Worm (Caenorhabditis elegans) whole organism, L2 larva: ENCODE measurements around the gene ham-1.

ENCODE experiments used
- alr-1 ChIP-seq: fragments of 150-350 bp; optimal IDR thresholded peaks from 2 replicates; lab custom pipeline; 2014; ENCODE audit warnings: missing biosample characterization, missing genetic modification characterization
- ama-1 ChIP-seq: fragments of 150-350 bp; optimal IDR thresholded peaks from 2 replicates; lab custom pipeline; 2018; ENCODE audit warnings: inconsistent platforms
- crh-2 ChIP-seq: sonication (generic microtip); optimal IDR thresholded peaks from 2 replicates; lab custom pipeline; 2017; ENCODE audit warnings: missing biosample characterization, missing genetic modification characterization
- elt-3 ChIP-seq: sonication (generic microtip); optimal IDR thresholded peaks from 2 replicates; lab custom pipeline; 2017; ENCODE audit warnings: missing biosample characterization, missing genetic modification characterization
- lsy-2 ChIP-seq, 2 experiments: fragments of 150-350 bp in 1 of 2; sonication (generic microtip) in 1 of 2; optimal IDR thresholded peaks; 2 replicates each; lab custom pipeline; 2014 to 2017; ENCODE audit warnings: missing biosample characterization in 2 of 2, missing genetic modification characterization in 2 of 2
- sma-3 ChIP-seq: sonication (generic microtip); optimal IDR thresholded peaks from 2 replicates; lab custom pipeline; 2016; ENCODE audit warnings: missing genetic modification reagents, missing genetic modification characterization, missing compliant biosample characterization
- zag-1 ChIP-seq: fragments of 150-350 bp; optimal IDR thresholded peaks from 2 replicates; lab custom pipeline; 2014; ENCODE audit warnings: missing biosample characterization, missing genetic modification characterization

ce11 chrIV:12574265-12574664, 32.3 kb downstream of the ham-1 start:
- TF ChIP-seq elt-3 (tag; lab: Kevin White, UChicago) (no peak), crh-2 (tag; lab: Kevin White, UChicago) (no peak), alr-1 (tag; lab: Kevin White, UChicago) (no peak), ama-1 (no peak), lsy-2 (tag; optimal IDR thresholded peaks at IDR 0.05; lab: Kevin White, UChicago) (no peak), zag-1 (no peak), sma-3 (GFP tag; lab: Kevin White, UChicago) (no peak)
